Worm (Caenorhabditis elegans) whole organism, L4 larva: ENCODE data around the gene txt-13.

Experiments used
- F37D6.2 ChIP-seq: sonication (generic microtip); optimal IDR thresholded peaks from 2 replicates; lab custom pipeline; 2016; ENCODE audit warnings: mild to moderate bottlenecking, missing genetic modification characterization, missing compliant biosample characterization
- ZK337.2 ChIP-seq: fragments of 200-800 bp; sonication (Bioruptor generic); IDR thresholded peaks from 2 replicates; pipeline ENCODE4 v1.3.6; 2022; ENCODE audit warnings: missing genetic modification reagents, missing genetic modification characterization, missing compliant biosample characterization
- aly-2 ChIP-seq: sonication (generic microtip); optimal IDR thresholded peaks from 2 replicates; lab custom pipeline; 2018; ENCODE audit warnings: missing biosample characterization, missing genetic modification characterization
- ama-1 ChIP-seq: fragments of 150-350 bp; optimal IDR thresholded peaks from 2 replicates; lab custom pipeline; 2014; ENCODE audit warnings: inconsistent platforms, mixed read lengths
- ceh-44 ChIP-seq: fragments of 200-800 bp; sonication (Bioruptor generic); IDR thresholded peaks from 2 replicates; pipeline ENCODE4 v1.3.6; 2022; ENCODE audit warnings: missing genetic modification reagents, missing genetic modification characterization, missing compliant biosample characterization
- ceh-62 ChIP-seq: sonication (generic microtip); optimal IDR thresholded peaks from 2 replicates; lab custom pipeline; 2017; ENCODE audit warnings: missing biosample characterization, missing genetic modification characterization
- ces-1 ChIP-seq: fragments of 150-350 bp; sonication (generic microtip); optimal IDR thresholded peaks from 4 replicates; lab custom pipeline; 2014; ENCODE audit warnings: missing biosample characterization, missing genetic modification reagents, missing genetic modification characterization
- ctbp-1 ChIP-seq: fragments of 200-800 bp; sonication (Bioruptor generic); IDR thresholded peaks from 2 replicates; pipeline ENCODE4 v1.3.6; 2022; ENCODE audit warnings: missing genetic modification reagents, missing genetic modification characterization, missing compliant biosample characterization
- daf-12 ChIP-seq: fragments of 150-350 bp; optimal IDR thresholded peaks from 2 replicates; lab custom pipeline; 2014; ENCODE audit warnings: missing biosample characterization, missing genetic modification reagents, missing genetic modification characterization
- daf-16 ChIP-seq, 3 experiments: sonication (generic microtip); optimal IDR thresholded peaks; 2 replicates each; lab custom pipeline; 2016 to 2017; ENCODE audit warnings: missing genetic modification characterization in 3 of 3, missing genetic modification reagents in 3 of 3, mild to moderate bottlenecking in 2 of 3, missing compliant biosample characterization in 2 of 3, missing biosample characterization in 1 of 3, moderate library complexity in 1 of 3
- daf-19 ChIP-seq: fragments of 200-800 bp; sonication (Bioruptor generic); conservative IDR thresholded peaks from 2 replicates; pipeline ENCODE4 v1.3.6; 2022; ENCODE audit warnings: missing genetic modification characterization, missing compliant biosample characterization
- dmd-6 ChIP-seq: fragments of 200-800 bp; sonication (Bioruptor generic); IDR thresholded peaks from 2 replicates; pipeline ENCODE4 v1.3.6; 2022; ENCODE audit warnings: missing genetic modification reagents, missing genetic modification characterization, missing compliant biosample characterization
- dmd-8 ChIP-seq: fragments of 200-800 bp; sonication (Bioruptor generic); IDR thresholded peaks from 2 replicates; pipeline ENCODE4 v1.3.6; 2022; ENCODE audit warnings: missing genetic modification characterization, missing compliant biosample characterization
- dpl-1 ChIP-seq: fragments of 150-350 bp; optimal IDR thresholded peaks from 2 replicates; lab custom pipeline; 2014; ENCODE audit warnings: missing biosample characterization, missing genetic modification reagents, missing genetic modification characterization
- duxl-1 ChIP-seq: sonication (generic microtip); optimal IDR thresholded peaks from 2 replicates; lab custom pipeline; 2016; ENCODE audit warnings: mild to moderate bottlenecking, missing genetic modification characterization, moderate library complexity, missing compliant biosample characterization; ENCODE audit not compliant: poor library complexity
- dve-1 ChIP-seq: sonication (generic microtip); optimal IDR thresholded peaks from 2 replicates; lab custom pipeline; 2017; ENCODE audit warnings: antibody characterized with exemption, mild to moderate bottlenecking, missing genetic modification characterization, missing compliant biosample characterization; ENCODE audit not compliant: insufficient read depth
- hlh-11 ChIP-seq: fragments of 200-800 bp; sonication (Bioruptor generic); optimal IDR thresholded peaks from 2 replicates; lab custom pipeline; 2018; ENCODE audit warnings: mild to moderate bottlenecking, missing genetic modification characterization, missing compliant biosample characterization
- hlh-30 ChIP-seq: sonication (generic microtip); optimal IDR thresholded peaks from 2 replicates; lab custom pipeline; 2017; ENCODE audit warnings: antibody characterized with exemption, mild to moderate bottlenecking, missing genetic modification characterization, missing compliant biosample characterization; ENCODE audit not compliant: insufficient read depth
- hmg-1.1 ChIP-seq: fragments of 200-800 bp; sonication (Bioruptor generic); IDR thresholded peaks from 2 replicates; pipeline ENCODE4 v1.3.6; 2022; ENCODE audit warnings: missing genetic modification reagents, missing genetic modification characterization, missing compliant biosample characterization
- lin-15B ChIP-seq: fragments of 150-350 bp; sonication (generic microtip); optimal IDR thresholded peaks from 3 replicates; lab custom pipeline; 2014; ENCODE audit warnings: missing biosample characterization, missing genetic modification characterization
- lsy-2 ChIP-seq, 2 experiments: fragments of 150-350 bp in 1 of 2; sonication (generic microtip) in 1 of 2; optimal IDR thresholded peaks; 2 replicates each; lab custom pipeline; 2014 to 2017; ENCODE audit warnings: missing biosample characterization in 2 of 2, missing genetic modification characterization in 2 of 2
- madf-5 ChIP-seq, 2 experiments: fragments of 200-800 bp; sonication (Bioruptor generic); IDR thresholded peaks; 2 replicates each; pipeline ENCODE4 v1.3.6; 2022; ENCODE audit warnings: missing compliant biosample characterization in 2 of 2, missing genetic modification characterization in 2 of 2
- mdl-1 ChIP-seq, 2 experiments: fragments of 150-350 bp in 1 of 2; sonication (generic microtip) in 1 of 2; optimal IDR thresholded peaks; 2 replicates each; lab custom pipeline; 2014 to 2017; ENCODE audit warnings: missing biosample characterization in 2 of 2, missing genetic modification characterization in 2 of 2
- mes-2 ChIP-seq: sonication (generic microtip); optimal IDR thresholded peaks from 2 replicates; lab custom pipeline; 2016; ENCODE audit warnings: missing genotype, mild to moderate bottlenecking, missing genetic modification characterization, missing compliant biosample characterization; ENCODE audit not compliant: poor library complexity, severe bottlenecking
- mxl-2 ChIP-seq: fragments of 200-800 bp; sonication (Bioruptor generic); conservative IDR thresholded peaks from 2 replicates; pipeline ENCODE4 v1.3.6; 2022; ENCODE audit warnings: missing genetic modification reagents, missing genetic modification characterization, missing compliant biosample characterization
- nhr-10 ChIP-seq: fragments of 150-350 bp; optimal IDR thresholded peaks from 2 replicates; lab custom pipeline; 2014; ENCODE audit warnings: missing biosample characterization, missing genetic modification characterization
- nhr-102 ChIP-seq: sonication (generic microtip); optimal IDR thresholded peaks from 2 replicates; lab custom pipeline; 2016; ENCODE audit warnings: mild to moderate bottlenecking, missing genetic modification characterization, moderate library complexity, missing compliant biosample characterization
- nhr-111 ChIP-seq: fragments of 200-800 bp; sonication (Bioruptor generic); optimal IDR thresholded peaks from 2 replicates; lab custom pipeline; 2018; ENCODE audit warnings: mild to moderate bottlenecking, missing genetic modification characterization, missing compliant biosample characterization
- nhr-28 ChIP-seq: fragments of 150-350 bp; optimal IDR thresholded peaks from 2 replicates; lab custom pipeline; 2014; ENCODE audit warnings: missing biosample characterization, missing genetic modification characterization
- nhr-42 ChIP-seq: fragments of 200-800 bp; sonication (Bioruptor generic); IDR thresholded peaks from 2 replicates; pipeline ENCODE4 v1.3.6; 2022; ENCODE audit warnings: missing genetic modification characterization, missing compliant biosample characterization
- nhr-48 ChIP-seq: sonication (generic microtip); optimal IDR thresholded peaks from 2 replicates; lab custom pipeline; 2016; ENCODE audit warnings: mild to moderate bottlenecking, missing genetic modification characterization, missing compliant biosample characterization
- nhr-76 ChIP-seq: fragments of 150-350 bp; optimal IDR thresholded peaks from 2 replicates; lab custom pipeline; 2014; ENCODE audit warnings: missing biosample characterization, missing genetic modification characterization
- php-3 ChIP-seq: fragments of 200-800 bp; sonication (Bioruptor generic); IDR thresholded peaks from 2 replicates; pipeline ENCODE4 v1.3.6; 2022; ENCODE audit warnings: missing genetic modification reagents, missing genetic modification characterization, missing compliant biosample characterization
- pqm-1 ChIP-seq: sonication (generic microtip); optimal IDR thresholded peaks from 2 replicates; lab custom pipeline; 2017; ENCODE audit warnings: missing biosample characterization, missing genetic modification characterization
- sdz-12 ChIP-seq: fragments of 200-800 bp; sonication (Bioruptor generic); optimal IDR thresholded peaks from 2 replicates; lab custom pipeline; 2018; ENCODE audit warnings: mild to moderate bottlenecking, missing genetic modification characterization, missing compliant biosample characterization
- skn-1 ChIP-seq: fragments of 150-350 bp; optimal IDR thresholded peaks from 2 replicates; lab custom pipeline; 2014; ENCODE audit warnings: missing biosample characterization, missing genetic modification characterization
- snpc-1.2 ChIP-seq: fragments of 200-800 bp; sonication (Bioruptor generic); IDR thresholded peaks from 2 replicates; pipeline ENCODE4 v1.3.6; 2022; ENCODE audit warnings: missing genetic modification reagents, missing genetic modification characterization, missing compliant biosample characterization
- snpc-4 ChIP-seq: fragments of 150-350 bp; optimal IDR thresholded peaks from 2 replicates; lab custom pipeline; 2014; ENCODE audit warnings: missing biosample characterization, missing genetic modification characterization
- spr-3 ChIP-seq: fragments of 200-800 bp; sonication (Bioruptor generic); optimal IDR thresholded peaks from 2 replicates; lab custom pipeline; 2018; ENCODE audit warnings: mild to moderate bottlenecking, missing genetic modification characterization, missing compliant biosample characterization
- unc-130 ChIP-seq: sonication (generic microtip); optimal IDR thresholded peaks from 2 replicates; lab custom pipeline; 2016; ENCODE audit warnings: missing genetic modification reagents, missing genetic modification characterization, missing compliant biosample characterization
- unc-39 ChIP-seq: sonication (generic microtip); optimal IDR thresholded peaks from 2 replicates; lab custom pipeline; 2017; ENCODE audit warnings: missing biosample characterization, missing genetic modification characterization
- zfp-2 ChIP-seq: sonication (generic microtip); optimal IDR thresholded peaks from 2 replicates; lab custom pipeline; 2016; ENCODE audit warnings: mild to moderate bottlenecking, missing genetic modification characterization, missing compliant biosample characterization
- ztf-11 ChIP-seq: fragments of 150-350 bp; optimal IDR thresholded peaks from 2 replicates; lab custom pipeline; 2014; ENCODE audit warnings: missing biosample characterization, missing genetic modification characterization

The txt-13 gene

ce11 chrII:10592452-10592851 is 22.1 kb downstream of the txt-13 start, which contains the start of gene crn-5:
Gene crn-5, plus strand, starts transcription at chrII:10592752.
- TF ChIP-seq F37D6.2 (tag; lab: Kevin White, UChicago) (no peak), mdl-1 (tag; optimal IDR thresholded peaks at IDR 0.05; lab: Kevin White, UChicago) (no peak), dmd-8 (GFP tag; lab: Robert Waterston, UW) (no peak), daf-12 (tag; lab: Kevin White, UChicago) (no peak), php-3 (GFP tag; lab: Robert Waterston, UW) (no peak), nhr-102 (tag; lab: Kevin White, UChicago) (no peak), mxl-2 (GFP tag; lab: Robert Waterston, UW) (no peak), hlh-11 (tag; lab: Kevin White, UChicago) (no peak), lin-15B (tag; lab: Kevin White, UChicago) (no peak), mes-2 (tag; lab: Kevin White, UChicago) (no peak), spr-3 (GFP tag; lab: Kevin White, UChicago) (no peak), ceh-44 (GFP tag; lab: Robert Waterston, UW) (no peak), daf-19 (GFP tag; lab: Robert Waterston, UW) (no peak), hlh-30 (tag; lab: Kevin White, UChicago) (no peak), nhr-48 (tag; lab: Kevin White, UChicago) (no peak), ZK337.2 (GFP tag; lab: Robert Waterston, UW) (no peak), skn-1 (no peak)

ce11 chrII:10594312-10594711 is 23.9 kb downstream of the txt-13 start:
- TF ChIP-seq madf-5 (GFP tag; IDR thresholded peaks at IDR 0.05; lab: Robert Waterston, UW) = no peak
- TF ChIP-seq ceh-62 (tag; lab: Kevin White, UChicago) = no peak
- no peak for TF ChIP-seq lsy-2 (tag; optimal IDR thresholded peaks at IDR 0.05; lab: Kevin White, UChicago)

- TF ChIP-seq zfp-2 (tag; lab: Kevin White, UChicago) = no peak
- peak; percentile 47; the same call in 1 of the 2 replicates for TF ChIP-seq dmd-6 (GFP tag; lab: Robert Waterston, UW)
- no peak for TF ChIP-seq sdz-12 (GFP tag; lab: Kevin White, UChicago)
- TF ChIP-seq snpc-1.2 (GFP tag; lab: Robert Waterston, UW) = no peak
- TF ChIP-seq ces-1 = no peak
- TF ChIP-seq pqm-1 = peak; percentile 88
- TF ChIP-seq unc-130 (GFP tag; lab: Kevin White, UChicago) = no peak
- TF ChIP-seq hlh-11 (tag; lab: Kevin White, UChicago) = peak; percentile 43
- no peak for TF ChIP-seq daf-12 (tag; lab: Kevin White, UChicago)
- no peak for TF ChIP-seq skn-1
- no peak for TF ChIP-seq snpc-4 (tag; lab: Kevin White, UChicago)
- no peak for TF ChIP-seq nhr-42 (GFP tag; lab: Robert Waterston, UW)
- TF ChIP-seq ztf-11 (tag; lab: Kevin White, UChicago) = no peak
- TF ChIP-seq unc-39 (tag; lab: Kevin White, UChicago) = no peak
- no peak for TF ChIP-seq hmg-1.1 (GFP tag; lab: Robert Waterston, UW)
- TF ChIP-seq aly-2 (tag; lab: Kevin White, UChicago) = no peak
- no peak for TF ChIP-seq nhr-76
- TF ChIP-seq dpl-1 (GFP tag; lab: Kevin White, UChicago) = no peak
- no peak for TF ChIP-seq nhr-111 (GFP tag; lab: Kevin White, UChicago)
- no peak for TF ChIP-seq nhr-10 (tag; lab: Kevin White, UChicago)
- no peak for TF ChIP-seq ctbp-1 (GFP tag; lab: Robert Waterston, UW)
- TF ChIP-seq ama-1 (lab: Kevin White, UChicago) = no peak
- peak; percentile 79 for TF ChIP-seq dve-1 (tag; lab: Kevin White, UChicago)
- no peak for TF ChIP-seq F37D6.2 (tag; lab: Kevin White, UChicago)
- peak; percentile 81 for TF ChIP-seq nhr-28
- peak; percentile 35 for TF ChIP-seq mes-2 (tag; lab: Kevin White, UChicago)
- no peak for TF ChIP-seq dmd-8 (GFP tag; lab: Robert Waterston, UW)
- TF ChIP-seq daf-16 (GFP tag; optimal IDR thresholded peaks at IDR 0.05; lab: Kevin White, UChicago) = no peak
- peak; percentile 76 for TF ChIP-seq daf-16 (tag; optimal IDR thresholded peaks at IDR 0.05; lab: Kevin White, UChicago)
- no peak for TF ChIP-seq duxl-1 (tag; lab: Kevin White, UChicago)
- no peak; the same call in 1 of the 2 replicates for TF ChIP-seq php-3 (GFP tag; lab: Robert Waterston, UW)
Observed at ce11 chrII:10594758-10595157, 24.4 kb downstream of the txt-13 start, which contains the start of gene C14A4.6. Gene C14A4.6, minus strand, starts transcription at chrII:10594776.
